Worm (Caenorhabditis elegans): Measurements from ENCODE around the gene C10E2.2.

- no peak for TF ChIP-seq pbrm-1 (GFP tag; IDR thresholded peaks at IDR 0.05)
- TF ChIP-seq unc-62 (GFP tag; optimal IDR thresholded peaks at IDR 0.05): no peak
- TF ChIP-seq pha-4 (tag; optimal IDR thresholded peaks at IDR 0.05): no peak
- no peak for TF ChIP-seq B0336.3 (GFP tag; IDR thresholded peaks at IDR 0.05)
- TF ChIP-seq F52B5.7 (tag; optimal IDR thresholded peaks at IDR 0.05): no peak
Measured at ce11 chrX:16786021-16786488, 41.0 kb downstream of the C10E2.2 start, which contains the start of gene T01C8.2.

Data from whole organism, young adult.